Worm (Caenorhabditis elegans) whole organism, L4 larva: ENCODE results near the gene chil-19.

ENCODE experiments used
- R02D3.7 ChIP-seq: fragments of 150-350 bp; sonication (generic microtip); optimal IDR thresholded peaks from 3 replicates; lab custom pipeline; 2014; ENCODE audit warnings: missing biosample characterization, missing genetic modification characterization
- daf-12 ChIP-seq: fragments of 150-350 bp; optimal IDR thresholded peaks from 2 replicates; lab custom pipeline; 2014; ENCODE audit warnings: missing biosample characterization, missing genetic modification reagents, missing genetic modification characterization
- egl-27 ChIP-seq: sonication (generic microtip); optimal IDR thresholded peaks from 3 replicates; lab custom pipeline; 2017; ENCODE audit warnings: missing biosample characterization, missing genetic modification reagents, missing genetic modification characterization
- lin-13 ChIP-seq: fragments of 150-350 bp; optimal IDR thresholded peaks from 2 replicates; lab custom pipeline; 2014; ENCODE audit warnings: missing biosample characterization, missing genetic modification reagents, missing genetic modification characterization
- mdl-1 ChIP-seq, 2 experiments: fragments of 150-350 bp in 1 of 2; sonication (generic microtip) in 1 of 2; optimal IDR thresholded peaks; 2 replicates each; lab custom pipeline; 2014 to 2017; ENCODE audit warnings: missing biosample characterization in 2 of 2, missing genetic modification characterization in 2 of 2
- sdz-12 ChIP-seq: fragments of 200-800 bp; sonication (Bioruptor generic); optimal IDR thresholded peaks from 2 replicates; lab custom pipeline; 2018; ENCODE audit warnings: mild to moderate bottlenecking, missing genetic modification characterization, missing compliant biosample characterization
- snpc-4 ChIP-seq: fragments of 150-350 bp; optimal IDR thresholded peaks from 2 replicates; lab custom pipeline; 2014; ENCODE audit warnings: missing biosample characterization, missing genetic modification characterization

- TF ChIP-seq egl-27 (tag; lab: Kevin White, UChicago) = no peak
- no peak for TF ChIP-seq lin-13 (GFP tag; lab: Kevin White, UChicago)
- no peak for TF ChIP-seq sdz-12 (GFP tag; lab: Kevin White, UChicago)
- no peak for TF ChIP-seq daf-12 (tag; lab: Kevin White, UChicago)
- no peak for TF ChIP-seq snpc-4 (tag; lab: Kevin White, UChicago)
- TF ChIP-seq R02D3.7 = no peak
- TF ChIP-seq mdl-1 (tag; optimal IDR thresholded peaks at IDR 0.05; lab: Kevin White, UChicago) = no peak
Measured at ce11 chrII:9490589-9490988, 36.4 kb upstream of the chil-19 start.
